Worm (Caenorhabditis elegans) whole organism, early embryonic: ENCODE data around the gene aex-2.
"Not testable (repeated sequence)": the region's sequence is repeated elsewhere in the genome, so short reads cannot be mapped to it uniquely, and the experiment has no call there.

Experiments used
- B0310.2 ChIP-seq: sonication (generic microtip); optimal IDR thresholded peaks from 2 replicates; lab custom pipeline; 2016; ENCODE audit warnings: mild to moderate bottlenecking, missing genetic modification characterization, missing compliant biosample characterization
- F13C5.2 ChIP-seq: sonication (generic microtip); optimal IDR thresholded peaks from 2 replicates; lab custom pipeline; 2017; ENCODE audit warnings: mild to moderate bottlenecking, missing genetic modification characterization, inconsistent platforms, missing compliant biosample characterization
- ama-1 ChIP-seq: fragments of 150-350 bp; optimal IDR thresholded peaks from 2 replicates; lab custom pipeline; 2014
- ceh-36 ChIP-seq: sonication (generic microtip); optimal IDR thresholded peaks from 2 replicates; lab custom pipeline; 2016; ENCODE audit warnings: missing genetic modification characterization, inconsistent platforms, missing compliant biosample characterization
- flt-1 ChIP-seq: fragments of 200-800 bp; sonication (Bioruptor generic); IDR thresholded peaks from 2 replicates; pipeline ENCODE4 v1.3.6; 2022; ENCODE audit warnings: missing genetic modification characterization, missing compliant biosample characterization
- hmbx-1 ChIP-seq: sonication (generic microtip); optimal IDR thresholded peaks from 2 replicates; lab custom pipeline; 2016; ENCODE audit warnings: mild to moderate bottlenecking, missing genetic modification characterization, missing compliant biosample characterization
- hmg-4 ChIP-seq: fragments of 200-800 bp; sonication (Bioruptor generic); optimal IDR thresholded peaks from 2 replicates; lab custom pipeline; 2018; ENCODE audit warnings: mild to moderate bottlenecking, missing genetic modification characterization, missing compliant biosample characterization
- hnd-1 ChIP-seq: sonication (generic microtip); optimal IDR thresholded peaks from 2 replicates; lab custom pipeline; 2016; ENCODE audit warnings: missing genetic modification characterization, missing compliant biosample characterization
- scrt-1 ChIP-seq: fragments of 200-800 bp; sonication (Bioruptor generic); IDR thresholded peaks from 2 replicates; pipeline ENCODE4 v1.3.6; 2022; ENCODE audit warnings: missing genetic modification characterization, missing compliant biosample characterization
- sea-1 ChIP-seq: fragments of 200-800 bp; sonication (Bioruptor generic); conservative IDR thresholded peaks from 2 replicates; pipeline ENCODE4 v1.3.6; 2022; ENCODE audit warnings: missing genetic modification characterization, missing compliant biosample characterization
- tbx-37 ChIP-seq: fragments of 200-800 bp; sonication (Bioruptor generic); conservative IDR thresholded peaks from 2 replicates; pipeline ENCODE4 v1.3.6; 2022; ENCODE audit warnings: missing genetic modification reagents, missing genetic modification characterization, missing compliant biosample characterization

DNA sequence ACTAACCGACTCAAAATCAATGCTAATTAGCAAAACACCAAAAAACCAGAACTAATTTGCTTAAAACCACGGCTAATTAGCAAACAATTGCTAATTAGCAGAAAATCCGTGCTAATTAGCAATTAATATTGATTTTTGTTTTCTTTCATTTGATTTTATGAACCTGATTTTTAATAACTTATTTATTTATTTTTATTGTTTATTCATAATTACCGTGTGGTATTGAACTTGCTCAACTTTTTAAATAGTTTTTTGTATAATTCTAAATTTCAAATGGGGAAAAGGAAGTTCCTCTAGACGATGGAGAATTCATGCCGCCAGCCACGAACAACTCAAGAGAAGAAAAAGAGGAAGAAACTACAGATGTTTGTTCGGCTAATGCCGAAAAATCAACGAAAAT is 27.1 kb downstream of the aex-2 start, which contains the start of gene F34H10.1:
- not testable (repeated sequence) for TF ChIP-seq B0310.2 (tag; lab: Kevin White, UChicago); hnd-1 (tag; lab: Kevin White, UChicago); sea-1 (GFP tag; lab: Robert Waterston, UW); flt-1 (GFP tag; lab: Robert Waterston, UW); ama-1; F13C5.2 (tag; lab: Kevin White, UChicago); ceh-36; scrt-1 (GFP tag; lab: Robert Waterston, UW); tbx-37; hmg-4; hmbx-1 (tag; lab: Kevin White, UChicago)
